Worm (Caenorhabditis elegans) whole organism, L2 larva: ENCODE results near the gene irld-4.

Experiments
- C34F6.9 ChIP-seq: fragments of 150-350 bp; optimal IDR thresholded peaks from 2 replicates; lab custom pipeline; 2014; ENCODE audit warnings: missing biosample characterization, missing genetic modification characterization
- F13H6.1 ChIP-seq: sonication (generic microtip); optimal IDR thresholded peaks from 2 replicates; lab custom pipeline; 2016; ENCODE audit warnings: missing genetic modification characterization, missing compliant biosample characterization
- R02D3.7 ChIP-seq: fragments of 150-350 bp; optimal IDR thresholded peaks from 2 replicates; lab custom pipeline; 2014; ENCODE audit warnings: missing biosample characterization, missing genetic modification characterization
- Y55F3AM.14 ChIP-seq: fragments of 200-800 bp; sonication (Bioruptor generic); optimal IDR thresholded peaks from 2 replicates; lab custom pipeline; 2018; ENCODE audit warnings: mild to moderate bottlenecking, missing genetic modification characterization, missing compliant biosample characterization
- ZK546.5 ChIP-seq: sonication (generic microtip); optimal IDR thresholded peaks from 2 replicates; lab custom pipeline; 2017; ENCODE audit warnings: missing biosample characterization, missing genetic modification characterization
- alr-1 ChIP-seq: fragments of 150-350 bp; optimal IDR thresholded peaks from 2 replicates; lab custom pipeline; 2014; ENCODE audit warnings: missing biosample characterization, missing genetic modification characterization
- aly-2 ChIP-seq: fragments of 150-350 bp; optimal IDR thresholded peaks from 2 replicates; lab custom pipeline; 2014; ENCODE audit warnings: missing biosample characterization, missing genetic modification characterization
- ama-1 ChIP-seq: fragments of 150-350 bp; optimal IDR thresholded peaks from 2 replicates; lab custom pipeline; 2018; ENCODE audit warnings: inconsistent platforms
- ceh-82 ChIP-seq: fragments of 150-350 bp; optimal IDR thresholded peaks from 2 replicates; lab custom pipeline; 2014; ENCODE audit warnings: missing biosample characterization, missing genetic modification characterization
- crh-2 ChIP-seq: sonication (generic microtip); optimal IDR thresholded peaks from 2 replicates; lab custom pipeline; 2017; ENCODE audit warnings: missing biosample characterization, missing genetic modification characterization
- dmd-4 ChIP-seq: sonication (generic microtip); optimal IDR thresholded peaks from 2 replicates; lab custom pipeline; 2017; ENCODE audit warnings: missing biosample characterization, missing genetic modification characterization
- fos-1 ChIP-seq: fragments of 150-350 bp; optimal IDR thresholded peaks from 2 replicates; lab custom pipeline; 2014; ENCODE audit warnings: missing biosample characterization, missing genetic modification characterization
- gmeb-1 ChIP-seq: fragments of 150-350 bp; optimal IDR thresholded peaks from 2 replicates; lab custom pipeline; 2014; ENCODE audit warnings: missing biosample characterization, missing genetic modification characterization
- lin-39 ChIP-seq: fragments of 150-350 bp; optimal IDR thresholded peaks from 2 replicates; lab custom pipeline; 2014; ENCODE audit warnings: missing biosample characterization, missing genetic modification reagents, missing genetic modification characterization
- lsy-2 ChIP-seq, 2 experiments: fragments of 150-350 bp in 1 of 2; sonication (generic microtip) in 1 of 2; optimal IDR thresholded peaks; 2 replicates each; lab custom pipeline; 2014 to 2017; ENCODE audit warnings: missing biosample characterization in 2 of 2, missing genetic modification characterization in 2 of 2
- mbf-1 ChIP-seq: sonication (generic microtip); optimal IDR thresholded peaks from 2 replicates; lab custom pipeline; 2017; ENCODE audit warnings: missing biosample characterization, missing genetic modification characterization
- mdl-1 ChIP-seq, 2 experiments: fragments of 150-350 bp in 1 of 2; sonication (generic microtip) in 1 of 2; optimal IDR thresholded peaks; 2 replicates each; lab custom pipeline; 2017; ENCODE audit warnings: missing biosample characterization in 2 of 2, missing genetic modification characterization in 2 of 2
- nhr-10 ChIP-seq: sonication (generic microtip); optimal IDR thresholded peaks from 2 replicates; lab custom pipeline; 2017; ENCODE audit warnings: missing biosample characterization, missing genetic modification characterization
- nhr-11 ChIP-seq: fragments of 150-350 bp; optimal IDR thresholded peaks from 2 replicates; lab custom pipeline; 2014; ENCODE audit warnings: missing biosample characterization, missing genetic modification characterization
- nhr-129 ChIP-seq: fragments of 150-350 bp; optimal IDR thresholded peaks from 2 replicates; lab custom pipeline; 2014; ENCODE audit warnings: missing biosample characterization, missing genetic modification characterization
- nhr-21 ChIP-seq: fragments of 150-350 bp; optimal IDR thresholded peaks from 2 replicates; lab custom pipeline; 2014; ENCODE audit warnings: missing biosample characterization, missing genetic modification characterization
- nhr-23 ChIP-seq: fragments of 150-350 bp; optimal IDR thresholded peaks from 2 replicates; lab custom pipeline; 2014; ENCODE audit warnings: missing biosample characterization, missing genetic modification reagents, missing genetic modification characterization
- nhr-237 ChIP-seq: fragments of 150-350 bp; optimal IDR thresholded peaks from 2 replicates; lab custom pipeline; 2014; ENCODE audit warnings: missing biosample characterization, missing genetic modification characterization
- nhr-6 ChIP-seq: fragments of 150-350 bp; optimal IDR thresholded peaks from 2 replicates; lab custom pipeline; 2014; ENCODE audit warnings: missing biosample characterization, missing genetic modification characterization
- nhr-77 ChIP-seq: fragments of 150-350 bp; optimal IDR thresholded peaks from 2 replicates; lab custom pipeline; 2014; ENCODE audit warnings: missing biosample characterization, missing genetic modification characterization
- peb-1 ChIP-seq: fragments of 150-350 bp; optimal IDR thresholded peaks from 2 replicates; lab custom pipeline; 2014; ENCODE audit warnings: missing biosample characterization, missing genetic modification characterization
- skn-1 ChIP-seq: sonication (generic microtip); optimal IDR thresholded peaks from 2 replicates; lab custom pipeline; 2017; ENCODE audit warnings: missing biosample characterization, missing genetic modification characterization
- sma-9 ChIP-seq, 2 experiments: fragments of 150-350 bp in 1 of 2; sonication (generic microtip) in 1 of 2; optimal IDR thresholded peaks; 2 replicates each; lab custom pipeline; 2014 to 2016; ENCODE audit warnings: missing genetic modification characterization in 2 of 2, mild to moderate bottlenecking in 1 of 2, missing biosample characterization in 1 of 2, missing compliant biosample characterization in 1 of 2, missing genetic modification reagents in 1 of 2, moderate library complexity in 1 of 2
- snpc-4 ChIP-seq: fragments of 150-350 bp; optimal IDR thresholded peaks from 2 replicates; lab custom pipeline; 2014; ENCODE audit warnings: missing biosample characterization, missing genetic modification characterization
- unc-55 ChIP-seq: fragments of 150-350 bp; sonication (generic microtip); optimal IDR thresholded peaks from 3 replicates; lab custom pipeline; 2014; ENCODE audit warnings: missing biosample characterization, missing genetic modification reagents, missing genetic modification characterization
- unc-62 ChIP-seq: fragments of 150-350 bp; optimal IDR thresholded peaks from 2 replicates; lab custom pipeline; 2014; ENCODE audit warnings: missing biosample characterization, missing genetic modification reagents, missing genetic modification characterization
- zag-1 ChIP-seq: fragments of 150-350 bp; optimal IDR thresholded peaks from 2 replicates; lab custom pipeline; 2014; ENCODE audit warnings: missing biosample characterization, missing genetic modification characterization
- ztf-1 ChIP-seq: fragments of 200-800 bp; sonication (Bioruptor generic); conservative IDR thresholded peaks from 2 replicates; pipeline ENCODE4 v1.3.6; 2022; ENCODE audit warnings: missing genetic modification characterization, missing compliant biosample characterization

The irld-4 gene

ce11 chrIV:14614176-14614740 is 18.6 kb upstream of the irld-4 start (continued):
- TF ChIP-seq lin-39 (tag; lab: Kevin White, UChicago) (no peak), skn-1 (no peak), ZK546.5 (tag; lab: Kevin White, UChicago) (no peak), ztf-1 (GFP tag; lab: Robert Waterston, UW) (no peak), unc-55 (GFP tag; lab: Kevin White, UChicago) (no peak), nhr-11 (no peak), nhr-237 (tag; lab: Kevin White, UChicago) (no peak)

- TF ChIP-seq nhr-21, result no peak
- TF ChIP-seq mbf-1, result no peak
- no peak for TF ChIP-seq Y55F3AM.14 (GFP tag; lab: Kevin White, UChicago)
- TF ChIP-seq, all 48 proteins: peak for 0
Measured at ce11 chrIV:14616303-14616702, 16.6 kb upstream of the irld-4 start, which contains the start of gene dmd-6. TSS of gene dmd-6 (plus strand) at chrIV:14616603.

ce11 chrIV:14617059-14617458 is 15.8 kb upstream of the irld-4 start:
- TF ChIP-seq R02D3.7 (tag; lab: Kevin White, UChicago), result no peak
- TF ChIP-seq Y55F3AM.14 (GFP tag; lab: Kevin White, UChicago), result no peak
- no peak for TF ChIP-seq dmd-4 (tag; lab: Kevin White, UChicago)
- peak; percentile 13 for TF ChIP-seq unc-55 (GFP tag; lab: Kevin White, UChicago)
- no peak for TF ChIP-seq nhr-23 (tag; lab: Kevin White, UChicago)
- no peak for TF ChIP-seq peb-1 (tag; lab: Kevin White, UChicago)

- no peak for TF ChIP-seq C34F6.9
- TF ChIP-seq sma-9 (GFP tag; optimal IDR thresholded peaks at IDR 0.05; lab: Kevin White, UChicago), result peak; percentile 38
- no peak for TF ChIP-seq sma-9 (tag; optimal IDR thresholded peaks at IDR 0.05; lab: Kevin White, UChicago)
- peak; percentile 11 for TF ChIP-seq nhr-129 (tag; lab: Kevin White, UChicago)
- TF ChIP-seq Y55F3AM.14 (GFP tag; lab: Kevin White, UChicago), result no peak
- TF ChIP-seq F13H6.1 (tag; lab: Kevin White, UChicago), result peak; percentile 44
Measured at ce11 chrIV:14617498-14617897, 15.4 kb upstream of the irld-4 start.

ce11 chrIV:14617985-14618384 is 14.9 kb upstream of the irld-4 start:
- TF ChIP-seq aly-2 (tag; lab: Kevin White, UChicago) (no peak), dmd-4 (tag; lab: Kevin White, UChicago) (no peak), nhr-77 (no peak), nhr-129 (tag; lab: Kevin White, UChicago) (no peak), Y55F3AM.14 (GFP tag; lab: Kevin White, UChicago) (no peak), ztf-1 (GFP tag; lab: Robert Waterston, UW) (no peak)

- no peak for TF ChIP-seq gmeb-1
- no peak for TF ChIP-seq nhr-10 (tag; lab: Kevin White, UChicago)
- peak; percentile 9 for TF ChIP-seq nhr-129 (tag; lab: Kevin White, UChicago)
- TF ChIP-seq fos-1, result no peak
- TF ChIP-seq, all 48 proteins: peak for 1
Measured at ce11 chrIV:14618551-14618950, 14.3 kb upstream of the irld-4 start.

- TF ChIP-seq ama-1, result no peak
- no peak for TF ChIP-seq nhr-21
- no peak for TF ChIP-seq unc-62
- peak; percentile 37 for TF ChIP-seq sma-9 (GFP tag; optimal IDR thresholded peaks at IDR 0.05; lab: Kevin White, UChicago)
- no peak for TF ChIP-seq sma-9 (tag; optimal IDR thresholded peaks at IDR 0.05; lab: Kevin White, UChicago)
- no peak for TF ChIP-seq dmd-4 (tag; lab: Kevin White, UChicago)
- TF ChIP-seq nhr-10 (tag; lab: Kevin White, UChicago), result no peak
Measured at ce11 chrIV:14620042-14620441, 12.9 kb upstream of the irld-4 start.

- peak; percentile 53 for TF ChIP-seq nhr-21
- no peak for TF ChIP-seq ceh-82 (tag; lab: Kevin White, UChicago)
- TF ChIP-seq lin-39 (tag; lab: Kevin White, UChicago), result no peak
- TF ChIP-seq fos-1, result peak; percentile 61
- TF ChIP-seq zag-1 (tag; lab: Kevin White, UChicago), result peak; percentile 15
- peak; percentile 19 for TF ChIP-seq gmeb-1
- TF ChIP-seq crh-2, result peak; percentile 81
- TF ChIP-seq lsy-2 (tag; optimal IDR thresholded peaks at IDR 0.05; lab: Kevin White, UChicago), result peak; percentile 42 to 58
- no peak for TF ChIP-seq alr-1 (tag; lab: Kevin White, UChicago)
- peak; percentile 64 for TF ChIP-seq sma-9 (GFP tag; optimal IDR thresholded peaks at IDR 0.05; lab: Kevin White, UChicago)
- no peak for TF ChIP-seq sma-9 (tag; optimal IDR thresholded peaks at IDR 0.05; lab: Kevin White, UChicago)
- TF ChIP-seq C34F6.9, result peak; percentile 71
- TF ChIP-seq nhr-6 (tag; lab: Kevin White, UChicago), result peak; percentile 28
- TF ChIP-seq unc-55 (GFP tag; lab: Kevin White, UChicago), result peak; percentile 46
- no peak for TF ChIP-seq R02D3.7 (tag; lab: Kevin White, UChicago)
- TF ChIP-seq mdl-1 (tag; optimal IDR thresholded peaks at IDR 0.05; lab: Kevin White, UChicago), result peak; percentile 25 to 45
- TF ChIP-seq snpc-4 (tag; lab: Kevin White, UChicago), result peak; percentile 37
- peak; percentile 79 for TF ChIP-seq F13H6.1 (tag; lab: Kevin White, UChicago)
- peak; percentile 99 for TF ChIP-seq nhr-129 (tag; lab: Kevin White, UChicago)
Measured at ce11 chrIV:14620543-14620942, 12.4 kb upstream of the irld-4 start.
